Worm (Caenorhabditis elegans) whole organism, mixed stage, embryonic: Measurements from ENCODE around the gene F35C8.5.

ENCODE experiments used
- ham-2 ChIP-seq: fragments of 200-800 bp; sonication (Bioruptor generic); optimal IDR thresholded peaks from 2 replicates; lab custom pipeline; 2018; ENCODE audit warnings: mild to moderate bottlenecking, missing genetic modification characterization, missing compliant biosample characterization
- mep-1 ChIP-seq: fragments of 150-350 bp; optimal IDR thresholded peaks from 2 replicates; lab custom pipeline; 2017; ENCODE audit warnings: missing biosample characterization, missing genetic modification reagents, missing genetic modification characterization, inconsistent platforms
- nhr-12 ChIP-seq: fragments of 150-350 bp; optimal IDR thresholded peaks from 2 replicates; lab custom pipeline; 2014; ENCODE audit warnings: missing biosample characterization, missing genetic modification characterization
- nhr-2 ChIP-seq: fragments of 150-350 bp; optimal IDR thresholded peaks from 2 replicates; lab custom pipeline; 2014; ENCODE audit warnings: missing biosample characterization, missing genetic modification characterization
- nhr-237 ChIP-seq: fragments of 150-350 bp; optimal IDR thresholded peaks from 2 replicates; lab custom pipeline; 2014; ENCODE audit warnings: missing biosample characterization, missing genetic modification characterization
- snpc-4 ChIP-seq: fragments of 150-350 bp; optimal IDR thresholded peaks from 2 replicates; lab custom pipeline; 2014; ENCODE audit warnings: missing biosample characterization, missing genetic modification characterization
- sptf-1 ChIP-seq: sonication (generic microtip); optimal IDR thresholded peaks from 2 replicates; lab custom pipeline; 2017; ENCODE audit warnings: mild to moderate bottlenecking, missing genetic modification characterization, moderate library complexity, missing compliant biosample characterization
- unc-62 ChIP-seq: fragments of 150-350 bp; optimal IDR thresholded peaks from 2 replicates; lab custom pipeline; 2014; ENCODE audit warnings: missing biosample characterization, missing genetic modification reagents, missing genetic modification characterization

- TF ChIP-seq snpc-4 (tag; lab: Kevin White, UChicago) (no peak), nhr-237 (tag; lab: Kevin White, UChicago) (no peak), nhr-12 (tag; lab: Kevin White, UChicago) (no peak), unc-62 (GFP tag; lab: Kevin White, UChicago) (no peak), nhr-2 (tag; lab: Kevin White, UChicago) (no peak), sptf-1 (tag; lab: Kevin White, UChicago) (no peak), mep-1 (tag; lab: Kevin White, UChicago) (no peak), ham-2 (no peak)
These were observed 34.9 kb downstream of the F35C8.5 start, which contains the start of gene scav-1 for ce11 chrX:5400524-5400923.
